Fruit fly (Drosophila melanogaster): ENCODE measurements around the gene CG6118.

The CG6118 gene

DNA sequence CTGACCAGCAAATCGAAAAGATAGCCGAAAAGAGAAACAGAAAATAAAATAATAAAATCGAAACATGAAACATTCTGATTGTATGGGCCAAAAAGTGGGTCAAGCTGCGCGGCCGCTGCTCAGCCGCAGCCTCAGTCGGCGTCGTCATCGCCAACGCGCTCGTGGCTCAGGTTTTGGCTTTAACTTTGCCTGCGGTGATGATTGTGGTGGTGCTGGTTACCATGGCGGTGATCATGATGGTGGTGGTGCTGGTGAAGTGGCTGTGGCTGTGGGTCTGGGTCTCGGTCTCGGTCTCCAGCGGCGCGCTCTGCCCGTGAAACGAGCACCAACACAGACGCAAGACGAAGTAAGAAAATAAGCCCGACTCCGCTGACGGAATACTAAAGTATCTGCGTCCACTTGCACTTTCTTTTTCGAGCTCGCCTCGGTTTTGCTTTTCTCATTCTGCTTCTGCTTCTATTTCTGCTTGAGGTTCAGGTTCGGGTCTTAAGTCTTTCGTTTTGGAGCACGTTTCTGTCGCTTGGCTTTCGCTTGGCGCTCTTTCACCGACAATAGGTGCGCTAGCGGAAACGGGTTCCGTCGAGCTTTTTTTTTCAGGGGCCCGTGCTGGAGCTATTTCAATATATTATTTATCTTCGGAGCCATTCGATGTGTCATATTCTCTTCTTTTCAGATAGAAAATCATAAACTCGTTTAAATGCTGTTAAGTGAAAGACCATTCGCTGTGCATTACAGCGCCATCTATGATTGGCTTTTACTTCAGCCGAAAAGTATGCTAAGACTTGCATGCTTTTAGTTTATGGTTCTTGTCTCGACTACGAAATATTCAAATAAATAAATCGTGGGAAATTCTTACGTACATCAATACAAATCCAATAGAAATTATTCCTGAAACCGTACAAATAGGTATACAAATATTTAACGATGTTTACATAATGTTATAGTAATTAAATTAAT is 3.2 kb upstream of the CG6118 start:
- TF ChIP-seq CTCF (GFP tag; optimal IDR thresholded peaks at IDR 0.05) (peak; percentile 96), Blimp-1 (GFP tag; optimal IDR thresholded peaks at IDR 0.05) (peak; percentile 99), CG10147 (GFP tag; optimal IDR thresholded peaks at IDR 0.05) (no peak), CG10565 (GFP tag; optimal IDR thresholded peaks at IDR 0.05) (no peak), kni (GFP tag; optimal IDR thresholded peaks at IDR 0.05) (peak; percentile 84), CG11456 (GFP tag; IDR thresholded peaks at IDR 0.05) (peak; percentile 34; the same call in 1 of the 3 replicates), hkb (optimal IDR thresholded peaks at IDR 0.05) (no peak), hkb (GFP tag; IDR thresholded peaks at IDR 0.05) (0 out of 2 replicates have a peak, but pooled peaks have one; percentile 20), sna (GFP tag; IDR thresholded peaks at IDR 0.05; ENCODE audit: partially characterized antibody) (0 out of 2 replicates have a peak, but pooled peaks have one; percentile 21), dmrt99B (tag; optimal IDR thresholded peaks at IDR 0.05) (no peak), sens (GFP tag) (peak; percentile 30), Abd-B (GFP tag; optimal IDR thresholded peaks at IDR 0.05) (peak; percentile 6), stwl (tag; optimal IDR thresholded peaks at IDR 0.05) (peak; percentile 78), ato (GFP tag; IDR thresholded peaks at IDR 0.05; ENCODE audit: partially characterized antibody) (0 out of 2 replicates have a peak, but pooled peaks have one; percentile 31), Scr (GFP tag; IDR thresholded peaks at IDR 0.05; ENCODE audit: partially characterized antibody) (peak; percentile 11; the same call in 1 of the 2 replicates), Lhr (GFP tag; optimal IDR thresholded peaks at IDR 0.05) (peak; percentile 23), CG17186 (GFP tag; optimal IDR thresholded peaks at IDR 0.05) (no peak), amos (GFP tag; IDR thresholded peaks at IDR 0.05; ENCODE audit: partially characterized antibody) (peak; percentile 15; the same call in 1 of the 2 replicates), yki (optimal IDR thresholded peaks at IDR 0.05) (no peak), Ets65A (GFP tag) (peak; percentile 82), gsb-n (tag; optimal IDR thresholded peaks at IDR 0.05) (peak; percentile 10), Dip2 (GFP tag; IDR thresholded peaks at IDR 0.05) (peak; percentile 96), HLH4C (GFP tag; IDR thresholded peaks at IDR 0.05; ENCODE audit: partially characterized antibody) (no peak), sug (tag; optimal IDR thresholded peaks at IDR 0.05) (no peak), CG8089 (GFP tag; optimal IDR thresholded peaks at IDR 0.05) (no peak), Hsf (GFP tag; optimal IDR thresholded peaks at IDR 0.05) (peak; percentile 24), CG18262 (tag; optimal IDR thresholded peaks at IDR 0.05) (no peak), tup (GFP tag; optimal IDR thresholded peaks at IDR 0.05) (no peak), cg (GFP tag; optimal IDR thresholded peaks at IDR 0.05) (peak; percentile 70), HmgZ (tag; optimal IDR thresholded peaks at IDR 0.05) (peak; percentile 10), odd (GFP tag; optimal IDR thresholded peaks at IDR 0.05) (no peak), Adf1 (GFP tag; IDR thresholded peaks at IDR 0.05) (peak; percentile 85), CG33213 (GFP tag; optimal IDR thresholded peaks at IDR 0.05) (peak; percentile 50), abd-A (tag; optimal IDR thresholded peaks at IDR 0.05) (peak; percentile 38), vnd (GFP tag; IDR thresholded peaks at IDR 0.05; ENCODE audit: partially characterized antibody) (no peak), Mad (GFP tag; optimal IDR thresholded peaks at IDR 0.05) (peak; percentile 4), inv (GFP tag; IDR thresholded peaks at IDR 0.05; ENCODE audit: partially characterized antibody) (peak; percentile 8; the same call in 1 of the 2 replicates), HLH3B (GFP tag; IDR thresholded peaks at IDR 0.05) (no peak), dpn (GFP tag; optimal IDR thresholded peaks at IDR 0.05) (peak in 1 of 2 experiments; percentile 23), Dp (GFP tag; optimal IDR thresholded peaks at IDR 0.05) (peak; percentile 23), Ets97D (GFP tag; optimal IDR thresholded peaks at IDR 0.05) (peak; percentile 8), CG15696 (tag; optimal IDR thresholded peaks at IDR 0.05) (peak; percentile 22), vvl (GFP tag; IDR thresholded peaks at IDR 0.05) (0 out of 2 replicates have a peak, but pooled peaks have one; percentile 21), CG12769 (tag; optimal IDR thresholded peaks at IDR 0.05) (peak; percentile 80), Bgb (GFP tag; IDR thresholded peaks at IDR 0.05; ENCODE audit: partially characterized antibody) (0 out of 2 replicates have a peak, but pooled peaks have one; percentile 13), prd (optimal IDR thresholded peaks at IDR 0.05) (no peak), prd (GFP tag; IDR thresholded peaks at IDR 0.05) (no peak), insv (GFP tag; optimal IDR thresholded peaks at IDR 0.05) (peak in 1 of 2 experiments; percentile 53)

Measured in whole organism, embryonic.